Fruit fly (Drosophila melanogaster) whole organism, pupa: Measurements from ENCODE around the gene Rab18.
A peak's percentile ranks its signal among the peaks of the same experiment; 100 is the strongest.

ENCODE experiments used
- CG10348 ChIP-seq: fragments of 200-800 bp; sonication (Bioruptor generic); IDR thresholded peaks from 2 replicates; pipeline ENCODE4 v1.3.6; 2022; ENCODE audit warnings: missing biosample characterization, missing genetic modification characterization
- CG12605 ChIP-seq: fragments of 200-800 bp; sonication (Bioruptor generic); IDR thresholded peaks from 2 replicates; pipeline ENCODE4 v1.3.6; 2022; ENCODE audit warnings: missing biosample characterization, missing genetic modification characterization
- CG13204 ChIP-seq: fragments of 200-800 bp; sonication (Bioruptor generic); optimal IDR thresholded peaks from 2 replicates; lab custom pipeline; 2018; ENCODE audit warnings: missing biosample characterization, mild to moderate bottlenecking, missing genetic modification characterization, moderate library complexity
- CG14655 ChIP-seq: fragments of 200-800 bp; sonication (Bioruptor generic); optimal IDR thresholded peaks from 3 replicates; lab custom pipeline; 2017; ENCODE audit warnings: mild to moderate bottlenecking, missing biosample characterization, missing genetic modification reagents, missing genetic modification characterization
- CG15710 ChIP-seq: fragments of 200-800 bp; sonication (Bioruptor generic); optimal IDR thresholded peaks from 2 replicates; lab custom pipeline; 2018; ENCODE audit warnings: missing biosample characterization, mild to moderate bottlenecking, missing genetic modification characterization, moderate library complexity
- CG17806 ChIP-seq: fragments of 200-800 bp; sonication (Bioruptor generic); optimal IDR thresholded peaks from 2 replicates; lab custom pipeline; 2018; ENCODE audit warnings: missing biosample characterization, mild to moderate bottlenecking, missing genetic modification characterization, moderate library complexity
- CG32121 ChIP-seq: fragments of 200-800 bp; sonication (Bioruptor generic); IDR thresholded peaks from 2 replicates; pipeline ENCODE4 v1.3.6; 2022; ENCODE audit warnings: missing biosample characterization, missing genetic modification characterization
- CG34367 ChIP-seq: fragments of 200-800 bp; sonication (Bioruptor generic); optimal IDR thresholded peaks from 2 replicates; lab custom pipeline; 2018; ENCODE audit warnings: missing biosample characterization, mild to moderate bottlenecking, missing genetic modification characterization
- CG4496 ChIP-seq: fragments of 200-800 bp; sonication (Bioruptor generic); IDR thresholded peaks from 3 replicates; pipeline ENCODE4 v1.3.6; 2022; ENCODE audit warnings: missing biosample characterization, missing genetic modification characterization
- CG8159 ChIP-seq: fragments of 200-800 bp; sonication (Bioruptor generic); optimal IDR thresholded peaks from 3 replicates; lab custom pipeline; 2018; ENCODE audit warnings: missing biosample characterization, mild to moderate bottlenecking, missing genetic modification characterization, moderate library complexity
- CG8301 ChIP-seq: fragments of 200-800 bp; sonication (Bioruptor generic); optimal IDR thresholded peaks from 2 replicates; lab custom pipeline; 2018; ENCODE audit warnings: missing biosample characterization, mild to moderate bottlenecking, missing genetic modification characterization
- CG9948 ChIP-seq: fragments of 200-800 bp; sonication (Bioruptor generic); optimal IDR thresholded peaks from 2 replicates; lab custom pipeline; 2018; ENCODE audit warnings: missing biosample characterization, mild to moderate bottlenecking, missing genetic modification characterization, moderate library complexity
- D1 ChIP-seq: fragments of 200-800 bp; sonication (Bioruptor generic); optimal IDR thresholded peaks from 2 replicates; lab custom pipeline; 2018; ENCODE audit warnings: missing biosample characterization, mild to moderate bottlenecking, missing genetic modification characterization, moderate library complexity
- EcR ChIP-seq: fragments of 200-800 bp; sonication (Bioruptor generic); optimal IDR thresholded peaks from 3 replicates; lab custom pipeline; 2019; ENCODE audit warnings: missing biosample characterization, missing genetic modification characterization, mild to moderate bottlenecking, moderate library complexity, missing genetic modification reagents
- Ets98B ChIP-seq: fragments of 200-800 bp; sonication (Bioruptor generic); IDR thresholded peaks from 2 replicates; pipeline ENCODE4 v1.3.6; 2022; ENCODE audit warnings: missing biosample characterization, missing genetic modification characterization
- Pif1A ChIP-seq: fragments of 200-800 bp; sonication (Bioruptor generic); optimal IDR thresholded peaks from 3 replicates; lab custom pipeline; 2016; ENCODE audit warnings: missing biosample characterization, missing genetic modification characterization
- Pif1B ChIP-seq: fragments of 200-800 bp; sonication (Bioruptor generic); optimal IDR thresholded peaks from 3 replicates; lab custom pipeline; 2016; ENCODE audit warnings: missing biosample characterization, missing genetic modification characterization
- Snoo ChIP-seq: fragments of 200-800 bp; sonication (Bioruptor generic); optimal IDR thresholded peaks from 3 replicates; lab custom pipeline; 2017; ENCODE audit warnings: missing biosample characterization, mild to moderate bottlenecking, missing genetic modification characterization, inconsistent platforms
- fd96Ca ChIP-seq: fragments of 200-800 bp; sonication (Bioruptor generic); IDR thresholded peaks from 3 replicates; pipeline ENCODE4 v1.3.6; 2022; ENCODE audit warnings: missing biosample characterization, missing genetic modification characterization
- gl ChIP-seq: fragments of 200-800 bp; sonication (Bioruptor generic); optimal IDR thresholded peaks from 2 replicates; lab custom pipeline; 2018; ENCODE audit warnings: missing biosample characterization, mild to moderate bottlenecking, missing genetic modification characterization
- rn ChIP-seq: fragments of 200-800 bp; sonication (Bioruptor generic); IDR thresholded peaks from 2 replicates; pipeline ENCODE4 v1.3.6; 2022; ENCODE audit warnings: missing biosample characterization, missing genetic modification characterization

Rab18 gene

dm6 chrX:5676855-5677254 lies 5.2 kb upstream of the Rab18 start:
- no peak for TF ChIP-seq CG9948
- TF ChIP-seq CG8301 (tag; lab: Kevin White, UChicago) = no peak
- no peak for TF ChIP-seq CG32121
- TF ChIP-seq CG34367 = no peak
- TF ChIP-seq CG12605 (GFP tag; lab: Robert Waterston, UW) = no peak
- no peak for TF ChIP-seq gl (tag; lab: Kevin White, UChicago)
- no peak for TF ChIP-seq CG15710 (tag; lab: Kevin White, UChicago)
- TF ChIP-seq Pif1A = no peak
- no peak for TF ChIP-seq CG10348 (GFP tag; lab: Robert Waterston, UW)
- TF ChIP-seq CG14655 (GFP tag; lab: Kevin White, UChicago) = no peak
- TF ChIP-seq Pif1B (GFP tag; lab: Kevin White, UChicago) = no peak

dm6 chrX:5672243-5673051 lies 835 bp upstream of the Rab18 start, which contains the start of gene RpL35:
Gene RpL35 (plus strand): TSS chrX:5672401.
- no peak for TF ChIP-seq CG9948
- TF ChIP-seq CG4496 (GFP tag; lab: Robert Waterston, UW) = peak; percentile 51; the same call in 2 of the 3 replicates
- no peak for TF ChIP-seq Pif1A
- peak; percentile 8 for TF ChIP-seq CG8301 (tag; lab: Kevin White, UChicago)
- peak; percentile 7 for TF ChIP-seq CG34367
- peak; percentile 31 for TF ChIP-seq Snoo
- no peak for TF ChIP-seq CG10348 (GFP tag; lab: Robert Waterston, UW)
- peak; percentile 24 for TF ChIP-seq CG8159 (tag; lab: Kevin White, UChicago)
- peak; percentile 31 for TF ChIP-seq gl (tag; lab: Kevin White, UChicago)

dm6 chrX:5665902-5666301 lies 5.7 kb downstream of the Rab18 start, which contains the start of the genes Sirt4 and CG4119:
Gene Sirt4 (minus strand): TSS chrX:5665940.
Gene CG4119 (plus strand): TSS chrX:5666052.
- TF ChIP-seq CG4496 (GFP tag; lab: Robert Waterston, UW) (0 out of 3 replicates have a peak, but pooled peaks have one; percentile 23), Pif1B (GFP tag; lab: Kevin White, UChicago) (no peak), EcR (GFP tag; lab: Kevin White, UChicago) (peak; percentile 25)

- TF ChIP-seq CG17806 (no peak), CG12605 (GFP tag; lab: Robert Waterston, UW) (no peak), Snoo (no peak), CG15710 (tag; lab: Kevin White, UChicago) (no peak), CG13204 (GFP tag; lab: Kevin White, UChicago) (peak; percentile 43), gl (tag; lab: Kevin White, UChicago) (no peak), CG14655 (GFP tag; lab: Kevin White, UChicago) (no peak), CG8159 (tag; lab: Kevin White, UChicago) (no peak), D1 (tag; lab: Kevin White, UChicago) (no peak), CG34367 (no peak), EcR (GFP tag; lab: Kevin White, UChicago) (peak; percentile 15), CG32121 (no peak)
Observed at dm6 chrX:5664222-5664621, 7.4 kb downstream of the Rab18 start.

dm6 chrX:5662761-5663160 lies 8.9 kb downstream of the Rab18 start, which contains the start of gene OtopLc:
Gene OtopLc (minus strand): TSS chrX:5662861.
- TF ChIP-seq CG10348 (GFP tag; lab: Robert Waterston, UW) (no peak), CG32121 (no peak), CG13204 (GFP tag; lab: Kevin White, UChicago) (no peak), CG9948 (no peak), CG34367 (no peak), Pif1A (no peak), Snoo (no peak), EcR (GFP tag; lab: Kevin White, UChicago) (no peak), CG8301 (tag; lab: Kevin White, UChicago) (no peak), CG8159 (tag; lab: Kevin White, UChicago) (no peak), CG14655 (GFP tag; lab: Kevin White, UChicago) (no peak), D1 (tag; lab: Kevin White, UChicago) (no peak), CG15710 (tag; lab: Kevin White, UChicago) (no peak), rn (GFP tag; lab: Robert Waterston, UW) (no peak), CG12605 (GFP tag; lab: Robert Waterston, UW) (no peak), fd96Ca (GFP tag; lab: Robert Waterston, UW) (no peak), Ets98B (no peak)

- TF ChIP-seq CG15710 (tag; lab: Kevin White, UChicago) (no peak), Pif1A (no peak), Snoo (no peak), CG8159 (tag; lab: Kevin White, UChicago) (no peak), EcR (GFP tag; lab: Kevin White, UChicago) (no peak), CG32121 (no peak), CG13204 (GFP tag; lab: Kevin White, UChicago) (no peak), CG9948 (no peak), Ets98B (no peak), CG12605 (GFP tag; lab: Robert Waterston, UW) (no peak)
Observed at dm6 chrX:5661971-5662370, 9.6 kb downstream of the Rab18 start.
